Fruit fly (Drosophila melanogaster) Kc167 (cell line): ENCODE results near the gene ND-30.

Experiments used
- Myc ChIP-seq: fragments of >200 bp; optimal IDR thresholded peaks from 2 replicates; lab custom pipeline; 2017; ENCODE audit warnings: missing external identifiers
- Sin3A ChIP-seq: fragments of >200 bp; optimal IDR thresholded peaks from 2 replicates; lab custom pipeline; 2018; ENCODE audit warnings: missing external identifiers
- h ChIP-seq: fragments of >200 bp; optimal IDR thresholded peaks from 3 replicates; lab custom pipeline; 2018; ENCODE audit warnings: missing external identifiers
- insv ChIP-seq: fragments of >200 bp; optimal IDR thresholded peaks from 3 replicates; lab custom pipeline; 2018; ENCODE audit warnings: missing external identifiers
- psq ChIP-seq: fragments of >200 bp; optimal IDR thresholded peaks from 2 replicates; lab custom pipeline; 2017; ENCODE audit warnings: missing external identifiers
- ttk ChIP-seq: sonication (Bioruptor generic); optimal IDR thresholded peaks from 2 replicates; lab custom pipeline; 2017; ENCODE audit warnings: missing external identifiers

Gene ND-30

dm6 chr3L:3189647-3190046 is 30.3 kb upstream of the ND-30 start, which contains the start of the genes CG42525 and CG14958:
Gene CG42525, minus strand, starts transcription at chr3L:3189747.
Gene CG14958, plus strand, starts transcription at chr3L:3189978.
- TF ChIP-seq h (lab: Kevin White, UChicago): no peak
- TF ChIP-seq psq (lab: Kevin White, UChicago): no peak
- TF ChIP-seq ttk (lab: Kevin White, UChicago): no peak
- no peak for TF ChIP-seq Sin3A (lab: Kevin White, UChicago)
- no peak for TF ChIP-seq insv (lab: Kevin White, UChicago)
- no peak for TF ChIP-seq Myc (lab: Kevin White, UChicago)

dm6 chr3L:3187263-3187662 is 27.9 kb upstream of the ND-30 start, which contains the start of gene CG14957:
Gene CG14957, plus strand, starts transcription at chr3L:3187563.
- no peak for TF ChIP-seq ttk (lab: Kevin White, UChicago)
- TF ChIP-seq Sin3A (lab: Kevin White, UChicago): no peak
- TF ChIP-seq Myc (lab: Kevin White, UChicago): no peak
- TF ChIP-seq psq (lab: Kevin White, UChicago): no peak
- no peak for TF ChIP-seq h (lab: Kevin White, UChicago)
- TF ChIP-seq insv (lab: Kevin White, UChicago): no peak

- TF ChIP-seq Myc (lab: Kevin White, UChicago): no peak
- TF ChIP-seq psq (lab: Kevin White, UChicago): no peak
- no peak for TF ChIP-seq ttk (lab: Kevin White, UChicago)
- TF ChIP-seq insv (lab: Kevin White, UChicago): no peak
- no peak for TF ChIP-seq Sin3A (lab: Kevin White, UChicago)
- no peak for TF ChIP-seq h (lab: Kevin White, UChicago)
Observed at dm6 chr3L:3186364-3186763, 27.0 kb upstream of the ND-30 start, which contains the start of gene CG32284. Gene CG32284, plus strand, starts transcription at chr3L:3186664.

dm6 chr3L:3184104-3184503 is 24.7 kb upstream of the ND-30 start, which contains the start of gene CG42494:
Gene CG42494, plus strand, starts transcription at chr3L:3184404.
- TF ChIP-seq Sin3A (lab: Kevin White, UChicago) (no peak), Myc (lab: Kevin White, UChicago) (no peak), insv (lab: Kevin White, UChicago) (no peak), h (lab: Kevin White, UChicago) (no peak), ttk (lab: Kevin White, UChicago) (no peak), psq (lab: Kevin White, UChicago) (no peak)

dm6 chr3L:3179474-3179873 is 20.1 kb upstream of the ND-30 start:
- TF ChIP-seq insv (lab: Kevin White, UChicago) (no peak), Myc (lab: Kevin White, UChicago) (no peak), h (lab: Kevin White, UChicago) (no peak), psq (lab: Kevin White, UChicago) (no peak), Sin3A (lab: Kevin White, UChicago) (no peak), ttk (lab: Kevin White, UChicago) (no peak)

dm6 chr3L:3178530-3179096 is 19.2 kb upstream of the ND-30 start, which contains the start of the genes MnM and Girdin:
Gene MnM, minus strand, starts transcription at chr3L:3178580.
Gene Girdin, plus strand, starts transcription at chr3L:3178930.
- no peak for TF ChIP-seq psq (lab: Kevin White, UChicago)
- no peak for TF ChIP-seq ttk (lab: Kevin White, UChicago)
- TF ChIP-seq h (lab: Kevin White, UChicago): no peak

- TF ChIP-seq psq (lab: Kevin White, UChicago) (no peak), ttk (lab: Kevin White, UChicago) (no peak), Sin3A (lab: Kevin White, UChicago) (no peak), Myc (lab: Kevin White, UChicago) (no peak), insv (lab: Kevin White, UChicago) (no peak), h (lab: Kevin White, UChicago) (no peak)
Observed at dm6 chr3L:3177872-3178271, 18.5 kb upstream of the ND-30 start.

dm6 chr3L:3172445-3172844 is 13.1 kb upstream of the ND-30 start, which contains the start of gene CG14963:
Gene CG14963, minus strand, starts transcription at chr3L:3172545.
- TF ChIP-seq h (lab: Kevin White, UChicago) (no peak), psq (lab: Kevin White, UChicago) (no peak), Myc (lab: Kevin White, UChicago) (no peak), insv (lab: Kevin White, UChicago) (no peak), Sin3A (lab: Kevin White, UChicago) (no peak), ttk (lab: Kevin White, UChicago) (no peak)

- TF ChIP-seq psq (lab: Kevin White, UChicago) (no peak), ttk (lab: Kevin White, UChicago) (no peak), insv (lab: Kevin White, UChicago) (no peak), h (lab: Kevin White, UChicago) (no peak), Myc (lab: Kevin White, UChicago) (no peak), Sin3A (lab: Kevin White, UChicago) (no peak)
Observed at dm6 chr3L:3169107-3169506, 9.7 kb upstream of the ND-30 start, which contains the start of the genes CG32278 and CG32281. Gene CG32278, plus strand, starts transcription at chr3L:3169286. Gene CG32281, plus strand, starts transcription at chr3L:3169375.

dm6 chr3L:3166200-3166695 is 6.9 kb upstream of the ND-30 start, which contains the start of gene Asciz:
Gene Asciz, minus strand, starts transcription at chr3L:3166250.
- no peak for TF ChIP-seq Sin3A (lab: Kevin White, UChicago)

dm6 chr3L:3165399-3165798 is 6.0 kb upstream of the ND-30 start:
- TF ChIP-seq ttk (lab: Kevin White, UChicago): no peak
- TF ChIP-seq h (lab: Kevin White, UChicago): no peak
- TF ChIP-seq Sin3A (lab: Kevin White, UChicago): no peak
- no peak for TF ChIP-seq Myc (lab: Kevin White, UChicago)
- no peak for TF ChIP-seq psq (lab: Kevin White, UChicago)
- no peak for TF ChIP-seq insv (lab: Kevin White, UChicago)
